Fruit fly (Drosophila melanogaster): Measurements from ENCODE around the gene MSAmiP.

DNA sequence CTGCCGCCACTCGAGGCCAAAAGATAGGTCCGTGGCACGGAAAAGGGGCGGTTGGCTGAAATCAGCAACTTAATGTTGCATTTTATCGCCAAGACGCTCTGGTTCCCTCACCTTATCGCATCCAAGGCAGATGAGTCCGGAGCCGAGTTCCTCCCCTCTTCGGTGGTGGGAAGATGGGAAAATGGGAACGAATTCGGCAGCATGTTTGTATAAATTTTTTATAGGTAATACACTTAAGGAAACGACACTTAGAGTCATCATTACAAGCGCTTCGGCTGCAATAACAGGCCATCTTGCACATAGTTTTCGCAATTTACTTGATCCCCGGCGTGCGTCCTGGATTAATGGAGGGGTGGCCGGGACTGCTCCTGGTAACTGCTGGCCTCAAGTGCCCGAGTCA, 111.0 kb downstream of the MSAmiP start:
- TF ChIP-seq pan (optimal IDR thresholded peaks at IDR 0.05): no peak
- TF ChIP-seq usp (GFP tag; optimal IDR thresholded peaks at IDR 0.05): no peak
- TF ChIP-seq CG8478 (optimal IDR thresholded peaks at IDR 0.05): no peak
- TF ChIP-seq Dll (optimal IDR thresholded peaks at IDR 0.05): no peak
- no peak for TF ChIP-seq psq (optimal IDR thresholded peaks at IDR 0.05)
